Fruit fly (Drosophila melanogaster): Measurements from ENCODE around the gene CG9173.
A peak's percentile ranks its signal among the peaks of the same experiment; 100 is the strongest.

CG9173 gene

DNA sequence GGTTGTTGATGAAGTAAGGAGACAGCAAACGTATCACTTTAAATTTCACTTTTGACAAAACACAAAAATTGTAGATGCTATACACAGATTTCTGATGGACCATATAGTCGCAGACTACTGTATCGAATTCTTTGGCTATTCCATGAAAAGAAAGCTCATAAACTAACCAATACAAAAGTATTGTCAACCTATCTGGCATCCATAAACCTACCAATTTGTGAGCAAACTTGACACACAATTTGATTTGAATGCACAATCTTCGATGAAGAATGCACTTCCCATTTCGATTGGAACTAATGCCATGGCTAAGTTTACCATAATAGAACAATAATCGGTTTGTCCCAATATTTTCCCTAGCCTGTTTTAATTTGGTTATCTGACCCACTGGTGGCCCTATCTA is at the start of gene CG9173:
Gene CG9173, minus strand, starts transcription at position 101 of the 400 bp plus-strand sequence.
- no peak for TF ChIP-seq CG17801 (GFP tag; optimal IDR thresholded peaks at IDR 0.05; ENCODE audit: partially characterized antibody)

DNA sequence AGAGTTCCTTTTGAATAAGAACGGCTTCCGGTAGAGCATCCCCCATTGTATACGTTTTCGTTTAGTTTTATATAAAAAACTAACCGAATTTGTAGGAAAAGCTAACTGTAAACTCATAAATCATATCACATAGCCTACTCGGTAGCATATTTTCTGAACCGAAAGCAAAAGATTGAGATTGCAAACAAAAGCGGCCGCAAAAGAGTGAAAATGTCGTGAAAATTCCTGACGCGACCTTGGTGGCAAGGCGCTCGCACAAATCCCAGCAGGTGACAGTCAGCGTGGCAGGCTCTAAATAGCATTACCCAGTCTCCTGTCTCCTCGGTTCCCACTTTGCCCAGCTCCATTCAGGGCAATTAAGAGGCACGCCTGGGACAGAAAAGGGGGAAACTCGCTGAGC is 48.7 kb upstream of the CG9173 start, which contains the start of gene Naa30B:
Gene Naa30B, minus strand, starts transcription at position 101 of the 400 bp plus-strand sequence.
- no peak for TF ChIP-seq CG17801 (GFP tag; optimal IDR thresholded peaks at IDR 0.05; ENCODE audit: partially characterized antibody)

DNA sequence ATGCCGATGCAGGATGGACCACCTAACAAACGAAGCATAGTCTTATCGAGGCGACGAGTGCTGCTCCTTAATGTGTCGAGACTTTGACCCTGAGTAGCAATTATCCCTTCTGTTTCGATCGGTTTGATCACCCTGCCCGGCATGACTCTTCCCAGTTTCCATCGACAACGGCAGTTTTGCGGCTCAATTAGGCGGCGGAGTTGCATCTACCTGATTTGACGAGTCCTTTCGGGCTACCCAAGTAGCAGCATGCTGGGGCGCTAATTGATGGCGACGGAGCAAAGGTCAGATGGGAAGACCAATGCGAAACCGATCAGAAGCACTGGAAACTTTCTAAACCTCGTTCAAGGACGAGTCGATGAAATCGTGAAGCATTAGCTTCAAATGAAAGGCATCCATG is 47.8 kb upstream of the CG9173 start:
- no peak for TF ChIP-seq CG17801 (GFP tag; optimal IDR thresholded peaks at IDR 0.05; ENCODE audit: partially characterized antibody)

DNA sequence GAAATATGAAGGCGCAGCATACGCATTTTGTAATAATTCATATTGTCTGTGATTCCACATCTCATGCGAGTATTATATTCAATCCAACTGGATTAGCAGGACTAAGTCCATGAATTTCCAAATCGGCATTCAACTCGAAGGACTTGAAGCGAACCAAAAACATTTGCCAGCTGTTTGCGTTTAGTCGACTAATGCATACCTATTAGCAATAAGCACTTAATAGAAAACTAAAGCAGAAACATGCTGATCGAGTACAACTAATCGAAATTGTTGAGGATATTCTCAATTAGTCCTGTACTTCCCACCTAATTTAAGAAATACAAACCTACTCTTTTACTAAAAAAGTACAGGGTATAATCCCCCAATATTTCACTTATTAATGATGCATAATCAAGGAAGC is 46.0 kb upstream of the CG9173 start:
- no peak for TF ChIP-seq CG17801 (GFP tag; optimal IDR thresholded peaks at IDR 0.05; ENCODE audit: partially characterized antibody)

DNA sequence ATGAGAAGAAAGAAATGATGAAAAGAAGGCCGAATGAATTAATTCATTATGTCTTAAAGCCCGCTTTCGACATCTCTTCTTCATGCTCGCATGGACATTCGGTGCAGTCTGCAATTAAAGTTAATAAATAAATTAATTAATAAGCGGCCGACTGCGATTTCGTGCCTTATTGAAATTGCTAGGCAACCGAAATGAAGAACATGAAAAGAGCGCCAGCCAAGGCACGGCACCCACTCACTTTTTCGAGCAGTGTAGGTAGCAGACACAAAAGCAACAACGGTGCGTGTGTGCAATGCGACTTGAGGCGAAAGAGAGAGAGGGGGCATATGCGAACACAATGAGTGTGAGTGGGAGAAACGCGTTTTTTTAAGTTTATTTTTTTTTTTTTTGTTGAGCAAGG is 41.2 kb upstream of the CG9173 start:
- no peak for TF ChIP-seq CG17801 (GFP tag; optimal IDR thresholded peaks at IDR 0.05; ENCODE audit: partially characterized antibody)

DNA sequence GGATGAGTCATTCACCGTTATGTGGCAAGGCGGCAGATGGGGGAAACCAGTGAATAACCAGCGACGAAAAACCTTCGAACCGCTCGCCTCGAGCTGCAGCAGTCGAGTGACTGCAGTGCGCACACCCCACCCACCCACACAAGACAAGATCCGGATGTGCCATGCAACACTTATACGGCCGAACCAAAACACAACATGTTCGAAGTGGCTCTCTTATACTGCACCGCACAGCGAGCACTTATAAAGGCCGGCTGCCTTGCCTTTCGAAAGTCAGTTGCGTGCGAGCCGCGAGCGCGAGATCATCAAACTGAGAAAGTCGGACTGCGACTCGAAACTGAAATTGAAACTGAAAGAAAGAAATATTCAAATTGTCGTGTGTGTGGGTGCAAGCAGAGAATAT is 40.3 kb upstream of the CG9173 start, which contains the start of gene rho:
Gene rho, plus strand, starts transcription at position 265 of the 400 bp plus-strand sequence.
- peak; percentile 28 for TF ChIP-seq CG17801 (GFP tag; optimal IDR thresholded peaks at IDR 0.05; ENCODE audit: partially characterized antibody)

DNA sequence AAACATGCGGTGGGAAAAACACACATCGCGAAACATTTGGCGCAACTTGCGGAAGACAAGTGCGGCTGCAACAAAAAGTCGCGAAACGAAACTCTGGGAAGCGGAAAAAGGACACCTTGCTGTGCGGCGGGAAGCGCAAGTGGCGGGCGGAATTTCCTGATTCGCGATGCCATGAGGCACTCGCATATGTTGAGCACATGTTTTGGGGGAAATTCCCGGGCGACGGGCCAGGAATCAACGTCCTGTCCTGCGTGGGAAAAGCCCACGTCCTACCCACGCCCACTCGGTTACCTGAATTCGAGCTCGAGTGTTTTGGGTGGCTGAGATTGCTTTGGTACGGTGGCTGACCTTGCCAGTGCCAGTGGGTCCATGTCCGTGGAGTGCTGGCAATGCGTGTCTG is 38.6 kb upstream of the CG9173 start:
- TF ChIP-seq CG17801 (GFP tag; optimal IDR thresholded peaks at IDR 0.05; ENCODE audit: partially characterized antibody) = no peak

DNA sequence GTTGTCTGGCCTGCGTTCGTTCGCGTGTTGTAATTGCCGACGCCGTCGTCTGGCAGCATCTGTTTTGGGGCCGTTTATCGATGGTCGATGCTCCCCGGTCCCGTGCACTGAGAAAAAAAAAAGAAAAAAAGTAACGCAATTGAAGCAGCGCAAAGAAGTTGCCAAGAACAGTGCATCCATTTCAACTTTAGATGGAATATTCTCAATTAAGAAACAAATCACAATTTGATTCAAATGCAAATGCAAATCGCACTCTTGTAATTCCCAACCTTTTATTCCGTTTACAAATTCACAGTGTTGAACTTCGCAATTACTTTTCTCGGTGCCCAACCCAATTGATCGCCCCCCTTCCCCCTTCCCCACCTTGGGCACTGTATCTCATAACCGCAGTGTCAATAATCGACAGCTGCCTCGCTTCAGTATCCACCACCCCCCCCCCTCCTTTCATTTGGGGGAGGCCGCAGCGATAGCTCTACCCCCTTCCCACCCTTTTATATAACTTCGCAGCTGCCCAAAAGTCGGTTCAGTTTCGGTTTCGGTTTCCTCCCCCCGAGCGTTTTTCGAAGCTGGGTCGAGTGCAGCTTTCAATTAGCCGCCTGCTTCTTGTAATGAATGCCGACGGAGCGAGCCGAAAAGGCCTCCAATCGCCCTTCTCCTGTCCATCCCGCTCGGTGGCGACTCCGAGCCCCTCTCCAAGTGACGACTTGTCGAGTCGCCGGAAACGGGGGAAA is 34.9 kb upstream of the CG9173 start:
- TF ChIP-seq CG17801 (GFP tag; optimal IDR thresholded peaks at IDR 0.05; ENCODE audit: partially characterized antibody) = no peak

DNA sequence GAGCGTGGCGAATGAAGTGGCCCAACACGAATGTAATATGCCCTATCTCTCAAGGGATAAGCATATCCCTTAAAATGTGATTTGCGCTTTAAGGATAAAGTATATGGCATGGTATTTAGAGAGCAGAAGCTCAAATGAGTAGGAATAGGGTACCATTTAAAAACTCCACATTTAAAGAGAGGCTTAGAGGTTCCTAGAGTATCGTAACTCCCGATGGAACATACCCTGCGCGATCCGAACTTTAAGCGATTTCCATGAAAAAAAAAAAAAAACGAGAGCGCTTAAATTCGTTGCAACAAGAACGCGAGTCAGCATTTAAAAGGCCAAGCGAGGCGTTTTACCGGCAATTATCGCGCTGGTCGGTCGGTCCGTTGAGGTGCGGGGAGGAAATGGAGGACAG is 34.0 kb upstream of the CG9173 start:
- TF ChIP-seq CG17801 (GFP tag; optimal IDR thresholded peaks at IDR 0.05; ENCODE audit: partially characterized antibody) = no peak

DNA sequence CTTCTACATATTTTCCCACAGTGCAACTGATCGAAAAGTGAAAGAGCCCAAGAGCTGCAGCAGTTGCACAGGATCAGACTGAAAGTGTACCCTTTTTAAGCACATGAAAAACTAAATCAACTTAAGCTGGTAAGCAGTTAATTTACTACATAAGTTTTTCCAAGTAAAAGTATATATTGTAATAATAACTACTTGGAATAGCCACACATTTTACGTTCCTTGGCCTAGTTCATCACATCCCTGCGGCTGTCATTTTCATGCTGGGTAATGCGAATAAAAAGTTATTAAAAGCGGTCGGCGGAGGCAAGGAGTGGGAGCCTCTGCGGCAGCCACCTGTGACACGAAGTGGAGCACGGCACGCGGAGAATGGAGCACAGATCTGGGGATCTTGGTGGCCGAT is 27.7 kb upstream of the CG9173 start:
- TF ChIP-seq CG17801 (GFP tag; optimal IDR thresholded peaks at IDR 0.05; ENCODE audit: partially characterized antibody) = no peak

DNA sequence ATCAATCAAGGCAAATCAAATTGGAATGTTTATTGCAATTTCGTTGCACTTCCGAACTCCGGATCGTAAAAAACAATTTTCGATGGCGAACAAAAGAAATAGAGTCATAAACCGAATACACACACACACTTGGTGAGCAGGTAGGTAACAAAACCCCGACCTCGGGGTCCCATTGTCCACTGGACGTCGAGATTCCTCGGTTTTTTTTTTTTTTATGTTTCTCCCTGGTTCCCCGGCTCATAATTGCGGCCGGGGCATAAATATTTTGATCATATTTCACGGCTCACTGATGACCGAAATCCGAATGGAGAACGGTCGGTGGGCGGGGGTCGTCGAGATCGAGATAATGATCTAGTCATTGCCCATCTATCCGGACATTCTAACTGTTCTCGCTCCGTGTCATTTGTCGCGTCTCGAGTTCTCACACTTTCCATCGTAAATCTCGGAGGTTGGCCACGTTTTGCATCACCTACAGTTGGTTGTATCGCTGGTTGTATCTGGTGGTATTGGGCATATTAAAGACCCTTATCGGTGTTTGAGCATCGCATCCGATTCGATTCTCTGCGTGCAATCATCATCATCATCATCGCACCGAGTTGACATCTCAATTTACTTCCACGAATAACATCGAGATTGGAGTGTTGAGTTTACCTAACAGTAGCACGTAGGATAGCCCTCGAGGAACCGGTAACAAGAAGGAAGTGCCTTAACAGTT is 24.7 kb upstream of the CG9173 start:
- no peak for TF ChIP-seq CG17801 (GFP tag; optimal IDR thresholded peaks at IDR 0.05; ENCODE audit: partially characterized antibody)

DNA sequence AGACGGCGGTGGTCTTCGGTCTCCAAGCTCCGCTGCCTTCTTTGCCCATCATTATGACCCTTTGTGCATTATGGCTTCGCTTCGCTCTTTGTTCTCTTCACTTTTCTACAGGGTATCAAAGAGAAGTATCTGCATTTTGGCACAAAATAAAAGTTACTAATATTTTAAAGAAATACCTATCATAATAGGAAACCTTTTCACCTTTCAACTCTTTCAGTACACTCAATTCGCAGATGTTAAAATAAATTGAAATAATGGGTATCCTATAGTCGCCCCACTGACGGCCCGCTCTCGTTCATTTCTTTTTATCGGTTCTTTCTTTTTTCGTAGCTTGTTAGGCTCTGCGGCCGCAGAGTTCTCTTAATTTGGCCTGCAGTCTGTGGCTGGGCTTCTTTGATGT is 19.6 kb upstream of the CG9173 start:
- TF ChIP-seq CG17801 (GFP tag; optimal IDR thresholded peaks at IDR 0.05; ENCODE audit: partially characterized antibody) = peak; percentile 1

DNA sequence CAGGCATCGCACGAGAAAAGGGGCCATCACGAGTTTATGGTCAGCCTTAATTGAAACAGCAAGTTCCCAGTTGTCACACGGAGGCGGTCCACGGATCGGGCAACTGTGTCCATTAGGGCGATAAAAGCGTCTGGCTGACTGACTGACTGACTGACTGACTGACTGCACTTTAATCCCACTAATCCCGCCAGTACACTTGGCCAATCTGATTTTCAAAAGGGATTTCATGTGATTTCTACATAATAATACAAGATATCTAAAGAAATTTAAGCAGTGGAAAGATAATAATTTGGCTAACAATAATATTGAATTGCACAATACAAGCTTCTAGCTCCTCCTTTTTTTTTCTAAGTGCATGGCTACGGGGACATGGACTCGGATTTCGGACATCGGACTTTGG is 19.0 kb upstream of the CG9173 start:
- TF ChIP-seq CG17801 (GFP tag; optimal IDR thresholded peaks at IDR 0.05; ENCODE audit: partially characterized antibody) = no peak

DNA sequence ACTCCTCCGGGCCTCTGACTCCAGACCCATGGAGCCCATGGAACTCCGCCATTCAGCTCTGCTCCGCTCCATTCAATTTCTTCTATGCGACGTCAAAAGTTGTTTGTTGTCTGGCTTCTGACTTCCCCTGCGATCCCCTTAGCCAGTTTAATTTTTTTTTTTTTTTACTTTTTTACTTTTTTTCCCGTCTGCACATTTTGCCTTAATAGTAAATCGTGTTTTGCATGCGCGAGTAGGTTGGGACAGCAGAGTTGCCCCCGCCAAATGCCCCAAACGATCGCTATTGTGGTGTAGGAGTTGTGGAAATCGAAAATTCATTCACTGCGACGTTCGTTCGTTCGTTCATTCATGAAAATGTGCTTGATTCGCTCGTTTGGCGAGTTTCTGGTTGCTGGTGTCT is 17.7 kb upstream of the CG9173 start:
- no peak for TF ChIP-seq CG17801 (GFP tag; optimal IDR thresholded peaks at IDR 0.05; ENCODE audit: partially characterized antibody)

DNA sequence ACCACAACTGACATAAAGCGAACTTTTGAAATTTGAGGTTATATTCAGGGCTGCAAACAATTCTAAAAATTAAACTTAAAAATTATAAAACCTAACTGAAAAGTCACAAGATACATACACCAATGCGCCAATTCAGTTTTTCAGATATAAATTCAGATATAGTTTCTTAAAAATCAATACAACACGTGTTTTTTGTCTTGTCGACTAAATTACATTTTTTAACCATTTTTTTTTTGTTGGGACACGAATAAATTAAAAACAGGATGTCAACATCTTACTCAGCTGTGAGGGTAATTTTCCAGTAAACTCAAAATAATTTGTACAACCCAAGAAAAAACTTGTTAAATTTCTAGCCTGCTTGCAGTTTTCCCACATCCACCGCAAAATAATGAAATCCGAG is 14.5 kb upstream of the CG9173 start, which contains the start of gene SA2:
Gene SA2, minus strand, starts transcription at position 101 of the 400 bp plus-strand sequence.
- no peak for TF ChIP-seq CG17801 (GFP tag; optimal IDR thresholded peaks at IDR 0.05; ENCODE audit: partially characterized antibody)

DNA sequence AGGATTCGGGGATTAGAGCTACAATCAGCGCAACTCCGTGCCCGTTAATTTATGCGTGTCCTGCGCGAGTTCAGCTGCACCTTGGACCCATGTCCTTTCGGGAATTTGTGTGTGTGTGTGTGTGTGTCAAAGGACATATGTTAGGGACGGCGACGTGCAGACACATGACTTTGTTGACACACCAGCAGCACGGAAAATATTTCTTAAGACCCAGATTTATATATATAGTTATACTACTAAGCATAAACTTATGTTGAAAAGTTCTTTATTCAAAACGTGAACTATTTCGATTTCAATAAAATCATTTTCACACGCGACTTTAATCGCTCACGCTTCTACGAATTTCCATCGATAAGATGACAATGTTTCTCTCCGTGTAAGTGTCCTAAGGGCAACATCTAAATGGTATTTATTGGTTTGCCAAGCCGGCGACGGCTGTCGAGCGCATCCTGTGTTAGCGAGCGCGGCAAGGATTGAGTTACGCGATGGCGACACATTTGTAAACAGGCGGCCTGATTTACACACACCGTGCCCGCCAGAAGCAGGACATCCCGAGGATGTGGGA is 8.3 kb upstream of the CG9173 start:
- TF ChIP-seq CG17801 (GFP tag; optimal IDR thresholded peaks at IDR 0.05; ENCODE audit: partially characterized antibody) = no peak
